Fruit fly (Drosophila melanogaster): ENCODE results near the gene CG34277.

Gene CG34277

DNA sequence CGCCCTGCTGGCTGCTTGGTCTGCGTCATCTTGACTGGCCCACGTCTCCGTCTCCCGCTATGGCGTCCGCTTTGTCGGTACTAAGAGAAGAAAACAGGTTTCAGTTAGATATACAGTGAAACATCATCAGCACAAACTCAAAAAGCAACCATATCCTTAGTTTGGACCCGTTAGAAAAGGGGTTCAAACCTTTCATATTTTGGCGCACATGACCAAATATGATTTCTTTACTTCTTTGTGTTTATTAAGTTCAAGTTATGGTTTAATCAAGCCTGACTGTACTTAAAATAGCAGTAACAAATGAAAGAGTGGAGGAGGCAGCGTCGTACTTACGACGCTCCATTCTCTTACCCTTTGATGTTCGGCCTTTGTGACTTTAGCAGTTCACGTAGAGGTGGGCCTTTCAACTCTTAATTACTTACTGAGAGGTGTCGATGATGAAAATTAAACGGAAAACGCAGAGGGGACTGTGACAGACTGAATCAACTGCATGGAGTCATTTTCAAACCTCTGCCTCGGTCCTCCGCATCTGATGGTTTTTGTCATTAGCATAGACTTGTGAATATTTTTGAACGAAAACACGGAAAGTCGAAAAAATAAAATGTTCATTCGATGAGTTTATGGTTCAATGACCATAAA, 7.5 kb upstream of the CG34277 start (continued):
- TF ChIP-seq hbn (GFP tag; IDR thresholded peaks at IDR 0.05; ENCODE audit: partially characterized antibody) (no peak), CG16815 (GFP tag; optimal IDR thresholded peaks at IDR 0.05) (peak; percentile 68), B-H2 (GFP tag; optimal IDR thresholded peaks at IDR 0.05) (no peak), Sry-δ (GFP tag; optimal IDR thresholded peaks at IDR 0.05) (peak; percentile 42), esg (GFP tag; conservative IDR thresholded peaks at IDR 0.05) (peak; percentile 83), CG31441 (GFP tag; IDR thresholded peaks at IDR 0.05) (peak; percentile 79), D19A (tag; optimal IDR thresholded peaks at IDR 0.05) (peak; percentile 66), dm (GFP tag; optimal IDR thresholded peaks at IDR 0.05) (peak; percentile 48), CG10209 (GFP tag; optimal IDR thresholded peaks at IDR 0.05) (peak; percentile 82), CG4404 (GFP tag; IDR thresholded peaks at IDR 0.05) (peak; percentile 64), CG17912 (GFP tag; optimal IDR thresholded peaks at IDR 0.05) (no peak), Hmx (GFP tag; optimal IDR thresholded peaks at IDR 0.05) (no peak), Side (GFP tag; optimal IDR thresholded peaks at IDR 0.05) (peak; percentile 83), vnd (GFP tag; IDR thresholded peaks at IDR 0.05; ENCODE audit: partially characterized antibody) (0 out of 3 replicates have a peak, but pooled peaks have one; percentile 29), CG3838 (GFP tag; optimal IDR thresholded peaks at IDR 0.05) (peak; percentile 48), tin (GFP tag; optimal IDR thresholded peaks at IDR 0.05) (peak; percentile 83), Gsc (GFP tag; IDR thresholded peaks at IDR 0.05) (no peak; the same call in 1 of the 2 replicates), rib (GFP tag; IDR thresholded peaks at IDR 0.05) (no peak), CG18764 (GFP tag; optimal IDR thresholded peaks at IDR 0.05) (peak; percentile 58), Fer3 (tag; optimal IDR thresholded peaks at IDR 0.05) (peak; percentile 83), onecut (GFP tag; IDR thresholded peaks at IDR 0.05) (peak; percentile 71), CG1024 (GFP tag; IDR thresholded peaks at IDR 0.05) (peak; percentile 77), CG12299 (tag; optimal IDR thresholded peaks at IDR 0.05) (peak; percentile 59), ssp (GFP tag; IDR thresholded peaks at IDR 0.05) (peak; percentile 65), CG13123 (GFP tag; optimal IDR thresholded peaks at IDR 0.05) (peak; percentile 34), CG11723 (GFP tag; optimal IDR thresholded peaks at IDR 0.05) (peak; percentile 66), nmo (GFP tag; optimal IDR thresholded peaks at IDR 0.05) (peak; percentile 81), sim (GFP tag; IDR thresholded peaks at IDR 0.05) (peak; percentile 51; the same call in 1 of the 2 replicates), CG15601 (tag; optimal IDR thresholded peaks at IDR 0.05) (peak; percentile 67), repo (GFP tag; optimal IDR thresholded peaks at IDR 0.05) (peak; percentile 71), CG11696 (GFP tag; IDR thresholded peaks at IDR 0.05) (no peak; the same call in 1 of the 2 replicates), CG1602 (GFP tag; optimal IDR thresholded peaks at IDR 0.05) (peak; percentile 54), tio (GFP tag; optimal IDR thresholded peaks at IDR 0.05) (peak; percentile 67), CG16863 (GFP tag; optimal IDR thresholded peaks at IDR 0.05) (peak; percentile 74), CG1832 (GFP tag; optimal IDR thresholded peaks at IDR 0.05) (no peak), caup (GFP tag; optimal IDR thresholded peaks at IDR 0.05; ENCODE audit: severe bottlenecking) (peak; percentile 79), CG8944 (GFP tag; optimal IDR thresholded peaks at IDR 0.05) (peak; percentile 76), ems (GFP tag; optimal IDR thresholded peaks at IDR 0.05) (peak; percentile 73), Dref (GFP tag; IDR thresholded peaks at IDR 0.05) (0 out of 2 replicates have a peak, but pooled peaks have one; percentile 21), pho (GFP tag; optimal IDR thresholded peaks at IDR 0.05) (peak; percentile 82), zfh1 (GFP tag; IDR thresholded peaks at IDR 0.05) (peak; percentile 88), trem (tag; optimal IDR thresholded peaks at IDR 0.05) (peak; percentile 23), CG2120 (GFP tag; optimal IDR thresholded peaks at IDR 0.05) (peak; percentile 91), gro (GFP tag; optimal IDR thresholded peaks at IDR 0.05) (peak; percentile 89), ham (GFP tag; IDR thresholded peaks at IDR 0.05) (no peak), ttk (GFP tag; IDR thresholded peaks at IDR 0.05) (peak; percentile 76), exex (tag; optimal IDR thresholded peaks at IDR 0.05) (peak; percentile 20), nerfin-2 (GFP tag; IDR thresholded peaks at IDR 0.05; ENCODE audit: partially characterized antibody) (no peak), dati (GFP tag; IDR thresholded peaks at IDR 0.05) (peak; percentile 39; the same call in 1 of the 2 replicates), CG13287 (GFP tag; IDR thresholded peaks at IDR 0.05; ENCODE audit: partially characterized antibody) (no peak)
